Fruit fly (Drosophila melanogaster) Kc167 (cell line): ENCODE results near the gene Pif1B.

ENCODE experiments used
- Myc ChIP-seq: fragments of >200 bp; optimal IDR thresholded peaks from 2 replicates; lab custom pipeline; 2017; ENCODE audit warnings: missing external identifiers
- h ChIP-seq: fragments of >200 bp; optimal IDR thresholded peaks from 3 replicates; lab custom pipeline; 2018; ENCODE audit warnings: missing external identifiers
- psq ChIP-seq: fragments of >200 bp; optimal IDR thresholded peaks from 2 replicates; lab custom pipeline; 2017; ENCODE audit warnings: missing external identifiers
- ttk ChIP-seq: sonication (Bioruptor generic); optimal IDR thresholded peaks from 2 replicates; lab custom pipeline; 2017; ENCODE audit warnings: missing external identifiers

dm6 chr3R:8819551-8820057 lies 18.6 kb upstream of the Pif1B start:
- TF ChIP-seq h, result no peak
- no peak for TF ChIP-seq psq
- TF ChIP-seq ttk (lab: Kevin White, UChicago), result no peak
- no peak for TF ChIP-seq Myc
